Fruit fly (Drosophila melanogaster) whole organism, prepupa: ENCODE data around the gene CG32036.

Experiments used
- Blimp-1 ChIP-seq: fragments of 200-800 bp; sonication (Bioruptor generic); optimal IDR thresholded peaks from 3 replicates; lab custom pipeline; 2017; ENCODE audit warnings: missing biosample characterization, missing genetic modification characterization, mild to moderate bottlenecking, moderate library complexity, missing genetic modification reagents
- CG10669 ChIP-seq: fragments of 200-800 bp; sonication (Bioruptor generic); optimal IDR thresholded peaks from 3 replicates; lab custom pipeline; 2018; ENCODE audit warnings: missing biosample characterization, mild to moderate bottlenecking, missing genetic modification characterization, moderate library complexity
- CG11294 ChIP-seq: fragments of 200-800 bp; sonication (Bioruptor generic); IDR thresholded peaks from 2 replicates; pipeline ENCODE4 v1.3.6; 2022; ENCODE audit warnings: missing biosample characterization, missing genetic modification characterization
- CG15336 ChIP-seq: fragments of 200-800 bp; sonication (Bioruptor generic); IDR thresholded peaks from 2 replicates; pipeline ENCODE4 v1.3.6; 2022; ENCODE audit warnings: missing biosample characterization, missing genetic modification characterization
- CG1621 ChIP-seq: fragments of 200-800 bp; sonication (Bioruptor generic); optimal IDR thresholded peaks from 3 replicates; lab custom pipeline; 2018; ENCODE audit warnings: missing biosample characterization, mild to moderate bottlenecking, missing genetic modification characterization
- CG16779 ChIP-seq: fragments of 200-800 bp; sonication (Bioruptor generic); optimal IDR thresholded peaks from 3 replicates; lab custom pipeline; 2017; ENCODE audit warnings: missing biosample characterization, mild to moderate bottlenecking, missing genetic modification characterization
- CG3032 ChIP-seq: fragments of 200-800 bp; optimal IDR thresholded peaks from 2 replicates; lab custom pipeline; 2019; ENCODE audit warnings: missing biosample characterization, mild to moderate bottlenecking, missing genetic modification characterization, moderate library complexity
- CG32006 ChIP-seq: fragments of 200-800 bp; sonication (Bioruptor generic); optimal IDR thresholded peaks from 3 replicates; lab custom pipeline; 2017; ENCODE audit warnings: missing biosample characterization, mild to moderate bottlenecking, missing genetic modification characterization
- CG34406 ChIP-seq: fragments of 200-800 bp; sonication (Bioruptor generic); optimal IDR thresholded peaks from 3 replicates; lab custom pipeline; 2016; ENCODE audit warnings: missing biosample characterization, missing genetic modification characterization
- CG3919 ChIP-seq: fragments of 200-800 bp; sonication (Bioruptor generic); optimal IDR thresholded peaks from 3 replicates; lab custom pipeline; 2016; ENCODE audit warnings: missing biosample characterization, missing genetic modification characterization
- CG6163 ChIP-seq: fragments of 200-800 bp; sonication (Bioruptor generic); IDR thresholded peaks from 3 replicates; pipeline ENCODE4 v1.3.6; 2022; ENCODE audit warnings: missing biosample characterization, missing genetic modification characterization
- CG6276 ChIP-seq: fragments of 200-800 bp; sonication (Bioruptor generic); optimal IDR thresholded peaks from 2 replicates; lab custom pipeline; 2017; ENCODE audit warnings: missing biosample characterization, mild to moderate bottlenecking, missing genetic modification characterization
- CG6808 ChIP-seq: fragments of 200-800 bp; sonication (Bioruptor generic); optimal IDR thresholded peaks from 3 replicates; lab custom pipeline; 2017; ENCODE audit warnings: missing biosample characterization, missing genetic modification characterization, mild to moderate bottlenecking, moderate library complexity, missing genetic modification reagents
- CG6854 ChIP-seq: fragments of 200-800 bp; sonication (Bioruptor generic); optimal IDR thresholded peaks from 2 replicates; lab custom pipeline; 2017; ENCODE audit warnings: missing biosample characterization, mild to moderate bottlenecking, missing genetic modification characterization
- CG8119 ChIP-seq: fragments of 200-800 bp; sonication (Bioruptor generic); IDR thresholded peaks from 3 replicates; pipeline ENCODE4 v1.3.6; 2022; ENCODE audit warnings: missing biosample characterization, missing genetic modification characterization
- CG8319 ChIP-seq: fragments of 200-800 bp; sonication (Bioruptor generic); optimal IDR thresholded peaks from 3 replicates; lab custom pipeline; 2016; ENCODE audit warnings: missing biosample characterization, missing genetic modification characterization
- CG8632 ChIP-seq: fragments of 200-800 bp; sonication (Bioruptor generic); optimal IDR thresholded peaks from 3 replicates; lab custom pipeline; 2016; ENCODE audit warnings: missing biosample characterization, missing genetic modification characterization
- Eip75B ChIP-seq: fragments of 200-800 bp; sonication (Bioruptor generic); optimal IDR thresholded peaks from 3 replicates; lab custom pipeline; 2016; ENCODE audit warnings: missing biosample characterization, missing genetic modification characterization
- Eip78C ChIP-seq: fragments of 200-800 bp; sonication (Bioruptor generic); peaks from one replicate; lab custom pipeline; 2016; ENCODE audit warnings: missing biosample characterization, missing genetic modification characterization
- Ets96B ChIP-seq: fragments of 200-800 bp; optimal IDR thresholded peaks from 2 replicates; lab custom pipeline; 2019; ENCODE audit warnings: missing biosample characterization, mild to moderate bottlenecking, missing genetic modification characterization, moderate library complexity
- Gug ChIP-seq: fragments of 200-800 bp; sonication (Bioruptor generic); IDR thresholded peaks from 2 replicates; pipeline ENCODE4 v1.3.6; 2022; ENCODE audit warnings: missing biosample characterization, missing genetic modification characterization
- Met ChIP-seq: fragments of 200-800 bp; sonication (Bioruptor generic); optimal IDR thresholded peaks from 3 replicates; lab custom pipeline; 2016; ENCODE audit warnings: missing biosample characterization, missing genetic modification characterization
- OdsH ChIP-seq: fragments of 200-800 bp; sonication (Bioruptor generic); optimal IDR thresholded peaks from 3 replicates; lab custom pipeline; 2016; ENCODE audit warnings: missing biosample characterization, missing genetic modification characterization
- Smox ChIP-seq: fragments of 200-800 bp; sonication (Bioruptor generic); optimal IDR thresholded peaks from 3 replicates; lab custom pipeline; 2016; ENCODE audit warnings: missing biosample characterization, missing genetic modification characterization
- Sox102F ChIP-seq: fragments of 200-800 bp; sonication (Bioruptor generic); optimal IDR thresholded peaks from 2 replicates; lab custom pipeline; 2016; ENCODE audit warnings: missing biosample characterization, mild to moderate bottlenecking, missing genetic modification characterization
- Sox14 ChIP-seq: fragments of 200-800 bp; sonication (Bioruptor generic); optimal IDR thresholded peaks from 3 replicates; lab custom pipeline; 2016; ENCODE audit warnings: missing biosample characterization, missing genetic modification characterization
- Sox15 ChIP-seq: fragments of 200-800 bp; sonication (Bioruptor generic); optimal IDR thresholded peaks from 3 replicates; lab custom pipeline; 2016; ENCODE audit warnings: missing biosample characterization, missing genetic modification characterization
- dsx ChIP-seq: fragments of 200-800 bp; optimal IDR thresholded peaks from 3 replicates; lab custom pipeline; 2019; ENCODE audit warnings: missing biosample characterization, mild to moderate bottlenecking, missing genetic modification characterization, moderate library complexity; ENCODE audit not compliant: poor library complexity, severe bottlenecking
- eg ChIP-seq: fragments of 200-800 bp; sonication (Bioruptor generic); IDR thresholded peaks from 3 replicates; pipeline ENCODE4 v1.3.6; 2022; ENCODE audit warnings: missing biosample characterization, missing genetic modification characterization
- esn ChIP-seq: fragments of 200-800 bp; sonication (Bioruptor generic); optimal IDR thresholded peaks from 2 replicates; lab custom pipeline; 2016; ENCODE audit warnings: missing biosample characterization, mild to moderate bottlenecking, missing genetic modification characterization, moderate library complexity
- fd59A ChIP-seq: fragments of 200-800 bp; sonication (Bioruptor generic); optimal IDR thresholded peaks from 2 replicates; lab custom pipeline; 2017; ENCODE audit warnings: missing biosample characterization, mild to moderate bottlenecking, missing genetic modification characterization, missing genetic modification reagents
- fkh ChIP-seq: fragments of 200-800 bp; sonication (Bioruptor generic); optimal IDR thresholded peaks from 3 replicates; lab custom pipeline; 2017; ENCODE audit warnings: missing biosample characterization, mild to moderate bottlenecking, missing genetic modification characterization, moderate library complexity
- net ChIP-seq: fragments of 200-800 bp; sonication (Bioruptor generic); optimal IDR thresholded peaks from 3 replicates; lab custom pipeline; 2016; ENCODE audit warnings: missing biosample characterization, missing genetic modification characterization
- pdm3 ChIP-seq: fragments of 200-800 bp; sonication (Bioruptor generic); optimal IDR thresholded peaks from 3 replicates; lab custom pipeline; 2016; ENCODE audit warnings: missing biosample characterization, missing genetic modification characterization
- salr ChIP-seq, 2 experiments: fragments of 200-800 bp; sonication (Bioruptor generic); optimal IDR thresholded peaks; 3 replicates each; lab custom pipeline; 2016 to 2018; ENCODE audit warnings: missing biosample characterization in 2 of 2, missing genetic modification characterization in 2 of 2, mild to moderate bottlenecking in 1 of 2
- ss ChIP-seq, 2 experiments: fragments of 200-800 bp; sonication (Bioruptor generic); optimal IDR thresholded peaks; 2 replicates in 1 of 2; 3 replicates in 1 of 2; lab custom pipeline; 2017 to 2018; ENCODE audit warnings: mild to moderate bottlenecking in 2 of 2, missing biosample characterization in 2 of 2, missing genetic modification characterization in 2 of 2, moderate library complexity in 1 of 2
- topi ChIP-seq: fragments of 200-800 bp; sonication (Bioruptor generic); optimal IDR thresholded peaks from 3 replicates; lab custom pipeline; 2016; ENCODE audit warnings: missing biosample characterization, missing genetic modification characterization

Gene CG32036

dm6 chr3L:9512560-9512959 lies 23.5 kb upstream of the CG32036 start, which contains the start of gene CG33703:
TSS of gene CG33703 (minus strand) at chr3L:9512660.
- TF ChIP-seq CG3919 (GFP tag; lab: Kevin White, UChicago) (no peak), fd59A (no peak), Eip78C (GFP tag; lab: Kevin White, UChicago) (no peak), CG8119 (GFP tag; lab: Robert Waterston, UW) (no peak), Sox14 (no peak), CG8632 (GFP tag; lab: Kevin White, UChicago) (no peak)
- TF ChIP-seq, all 60 proteins: peak for 0

DNA sequence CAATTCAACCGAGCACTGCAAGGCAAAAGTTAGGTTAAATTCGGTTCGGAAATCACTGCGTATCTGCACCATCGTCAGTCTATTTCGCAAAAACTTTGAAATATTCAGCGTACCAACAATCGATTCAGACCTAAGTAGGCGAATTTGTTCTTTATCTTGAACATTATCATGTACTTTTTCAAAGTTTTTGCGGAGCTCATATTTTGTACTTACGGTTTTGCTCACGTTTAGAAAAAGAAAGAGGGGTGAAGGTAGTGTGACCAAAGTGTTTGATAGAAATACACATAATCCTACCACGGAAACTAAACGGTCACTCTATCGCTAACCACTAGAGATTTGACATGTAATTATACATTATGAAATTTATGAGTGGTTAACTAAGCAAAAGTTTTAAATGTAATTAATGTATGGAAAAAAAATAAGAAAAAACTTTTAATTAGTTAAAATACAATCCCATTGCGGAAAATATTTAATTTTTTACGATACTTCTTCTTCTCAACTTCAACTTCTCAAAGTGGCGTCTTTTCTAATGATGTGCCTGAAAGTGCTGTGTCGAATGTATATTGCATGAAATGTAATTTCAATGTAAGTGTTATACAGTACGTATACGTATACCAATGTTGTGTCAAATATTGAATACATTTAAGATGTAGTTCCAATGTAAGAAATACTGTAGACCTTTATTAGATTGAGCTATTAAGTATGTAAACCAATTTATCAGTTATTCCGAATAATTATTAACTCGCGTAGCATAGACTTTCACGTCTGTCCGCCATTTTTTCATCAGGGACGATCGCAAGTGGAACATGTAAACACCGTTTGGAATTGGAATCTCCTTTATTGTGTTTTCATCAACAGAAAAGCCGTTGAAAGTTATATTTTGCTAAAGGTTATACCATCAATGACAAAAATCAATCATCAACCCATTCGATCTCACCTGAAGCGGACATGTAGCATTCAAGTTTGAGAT lies 22.5 kb upstream of the CG32036 start, which contains the start of gene RpS9:
Gene RpS9 (minus strand): TSS at position 245 of the 970 bp plus-strand sequence.
- TF ChIP-seq CG6163 (GFP tag; lab: Robert Waterston, UW): no peak
- peak; percentile 34 for TF ChIP-seq Sox102F (GFP tag; lab: Kevin White, UChicago)
- TF ChIP-seq Smox: peak; percentile 21
- peak; percentile 75 for TF ChIP-seq Eip78C (GFP tag; lab: Kevin White, UChicago)
- TF ChIP-seq Gug (GFP tag; lab: Robert Waterston, UW): no peak
- TF ChIP-seq CG16779 (tag; lab: Kevin White, UChicago): peak; percentile 21
- TF ChIP-seq CG34406: no peak
- TF ChIP-seq pdm3: peak; percentile 0
- peak in 1 of 2 experiments; percentile 13 for TF ChIP-seq salr (GFP tag; optimal IDR thresholded peaks at IDR 0.05; lab: Kevin White, UChicago)
- peak; percentile 36; the same call in 1 of the 2 replicates for TF ChIP-seq CG15336 (GFP tag; lab: Robert Waterston, UW)
- TF ChIP-seq CG32006: no peak
- TF ChIP-seq CG3919 (GFP tag; lab: Kevin White, UChicago): peak; percentile 49
- TF ChIP-seq Blimp-1 (GFP tag; lab: Kevin White, UChicago): no peak
- TF ChIP-seq CG6854 (GFP tag; lab: Kevin White, UChicago): peak; percentile 83
- peak; percentile 20 for TF ChIP-seq dsx (GFP tag; lab: Kevin White, UChicago)
- TF ChIP-seq CG10669: no peak
- TF ChIP-seq eg (GFP tag; lab: Robert Waterston, UW): peak; percentile 44; the same call in 1 of the 3 replicates
- no peak for TF ChIP-seq esn
- TF ChIP-seq Eip75B: peak; percentile 5
- peak; percentile 19 for TF ChIP-seq topi (GFP tag; lab: Kevin White, UChicago)
- TF ChIP-seq Met (GFP tag; lab: Kevin White, UChicago): peak; percentile 26
- TF ChIP-seq CG6808 (GFP tag; lab: Kevin White, UChicago): peak; percentile 50
- no peak for TF ChIP-seq fkh (GFP tag; lab: Kevin White, UChicago)
- no peak for TF ChIP-seq CG8319 (GFP tag; lab: Kevin White, UChicago)
- TF ChIP-seq ss (GFP tag; optimal IDR thresholded peaks at IDR 0.05; lab: Kevin White, UChicago): peak; percentile 56 to 61
- TF ChIP-seq CG11294 (GFP tag; lab: Robert Waterston, UW): no peak
- TF ChIP-seq net (GFP tag; lab: Kevin White, UChicago): peak; percentile 19
- TF ChIP-seq CG1621 (tag; lab: Kevin White, UChicago): peak; percentile 30
- peak; percentile 8 for TF ChIP-seq OdsH (GFP tag; lab: Kevin White, UChicago)
- no peak for TF ChIP-seq CG6276
- TF ChIP-seq Sox15: no peak
- no peak for TF ChIP-seq Ets96B
- TF ChIP-seq CG3032 (tag; lab: Kevin White, UChicago): peak; percentile 1
- TF ChIP-seq, all 60 proteins: peak for 20
